Fruit fly (Drosophila melanogaster): ENCODE data around the gene elav.

Gene elav

dm6 chrX:526479-527071 lies 3.5 kb upstream of the elav start (continued):
- TF ChIP-seq Antp (GFP tag; optimal IDR thresholded peaks at IDR 0.05) (peak; percentile 57), danr (GFP tag; IDR thresholded peaks at IDR 0.05) (no peak), jumu (GFP tag; optimal IDR thresholded peaks at IDR 0.05) (peak; percentile 57), lab (GFP tag; optimal IDR thresholded peaks at IDR 0.05) (no peak), Bdp1 (GFP tag; optimal IDR thresholded peaks at IDR 0.05) (peak; percentile 9), pzg (GFP tag; optimal IDR thresholded peaks at IDR 0.05) (no peak), nau (GFP tag; optimal IDR thresholded peaks at IDR 0.05) (no peak), CG18262 (tag; optimal IDR thresholded peaks at IDR 0.05) (peak; percentile 83), CG17361 (GFP tag; IDR thresholded peaks at IDR 0.05) (peak; percentile 56; the same call in 1 of the 3 replicates), pita (GFP tag; optimal IDR thresholded peaks at IDR 0.05) (no peak), CG12659 (GFP tag; optimal IDR thresholded peaks at IDR 0.05) (peak; percentile 6), btn (GFP tag; optimal IDR thresholded peaks at IDR 0.05) (peak; percentile 61), CG6689 (GFP tag; IDR thresholded peaks at IDR 0.05) (no peak), CG3407 (GFP tag; optimal IDR thresholded peaks at IDR 0.05) (no peak), CG5245 (GFP tag; optimal IDR thresholded peaks at IDR 0.05) (peak; percentile 53), Dref (GFP tag; IDR thresholded peaks at IDR 0.05) (no peak), NC2α (GFP tag; optimal IDR thresholded peaks at IDR 0.05) (peak; percentile 64), CG7745 (tag; optimal IDR thresholded peaks at IDR 0.05) (peak; percentile 15), al (GFP tag; IDR thresholded peaks at IDR 0.05) (no peak), zfh2 (GFP tag; optimal IDR thresholded peaks at IDR 0.05) (no peak), caup (GFP tag; optimal IDR thresholded peaks at IDR 0.05; ENCODE audit: severe bottlenecking) (no peak), Tbp (GFP tag; optimal IDR thresholded peaks at IDR 0.05) (no peak), CG13123 (GFP tag; optimal IDR thresholded peaks at IDR 0.05) (no peak), jigr1 (GFP tag; IDR thresholded peaks at IDR 0.05) (no peak), fd3F (GFP tag; optimal IDR thresholded peaks at IDR 0.05) (no peak), Eip74EF (GFP tag; optimal IDR thresholded peaks at IDR 0.05) (no peak), CG9932 (GFP tag; IDR thresholded peaks at IDR 0.05) (no peak), CG12299 (tag; optimal IDR thresholded peaks at IDR 0.05) (no peak), p53 (GFP tag; optimal IDR thresholded peaks at IDR 0.05) (peak; percentile 2), ash1 (GFP tag; optimal IDR thresholded peaks at IDR 0.05) (no peak), CG33557 (GFP tag; optimal IDR thresholded peaks at IDR 0.05) (peak; percentile 69), ap (GFP tag; IDR thresholded peaks at IDR 0.05) (no peak), ab (GFP tag; optimal IDR thresholded peaks at IDR 0.05) (no peak), Poxn (GFP tag; IDR thresholded peaks at IDR 0.05) (no peak), CG14710 (tag; optimal IDR thresholded peaks at IDR 0.05) (peak; percentile 82), Gsc (GFP tag; IDR thresholded peaks at IDR 0.05) (no peak), dpn (GFP tag; optimal IDR thresholded peaks at IDR 0.05) (peak; percentile 17 to 30), CG13296 (GFP tag; optimal IDR thresholded peaks at IDR 0.05) (no peak), sd (tag; optimal IDR thresholded peaks at IDR 0.05) (no peak), Fer3 (tag; optimal IDR thresholded peaks at IDR 0.05) (no peak), CG17328 (GFP tag; IDR thresholded peaks at IDR 0.05) (peak; percentile 79), eyg (GFP tag; optimal IDR thresholded peaks at IDR 0.05) (no peak), inv (GFP tag; IDR thresholded peaks at IDR 0.05; ENCODE audit: partially characterized antibody) (no peak), Taf1 (GFP tag; IDR thresholded peaks at IDR 0.05) (no peak), D (optimal IDR thresholded peaks at IDR 0.05) (no peak), D (GFP tag; optimal IDR thresholded peaks at IDR 0.05) (peak; percentile 61), knrl (GFP tag; IDR thresholded peaks at IDR 0.05; ENCODE audit: partially characterized antibody) (no peak), Rx (GFP tag; IDR thresholded peaks at IDR 0.05) (0 out of 2 replicates have a peak, but pooled peaks have one; percentile 20), Drgx (GFP tag; IDR thresholded peaks at IDR 0.05) (no peak), Nf-YA (GFP tag; IDR thresholded peaks at IDR 0.05) (no peak), ERR (GFP tag; optimal IDR thresholded peaks at IDR 0.05) (no peak)

All from whole organism, embryonic.